Fruit fly (Drosophila melanogaster) whole organism, embryonic: ENCODE data around the gene CG9173.

ENCODE experiments used
- ATbp ChIP-seq: fragments of 200-800 bp; sonication (Bioruptor generic); optimal IDR thresholded peaks from 2 replicates; lab custom pipeline; 2017; ENCODE audit warnings: missing biosample characterization, mild to moderate bottlenecking, missing genetic modification characterization, missing genetic modification reagents
- CG10274 ChIP-seq: fragments of 200-800 bp; sonication (Bioruptor generic); optimal IDR thresholded peaks from 3 replicates; lab custom pipeline; 2017; ENCODE audit warnings: missing biosample characterization, mild to moderate bottlenecking, missing genetic modification characterization
- CG10654 ChIP-seq: fragments of 200-800 bp; sonication (Bioruptor generic); optimal IDR thresholded peaks from 2 replicates; lab custom pipeline; 2016; ENCODE audit warnings: missing biosample characterization, missing genetic modification characterization
- CG10979 ChIP-seq: fragments of 200-800 bp; sonication (Bioruptor generic); optimal IDR thresholded peaks from 2 replicates; lab custom pipeline; 2018; ENCODE audit warnings: missing biosample characterization, mild to moderate bottlenecking, missing genetic modification characterization, moderate library complexity
- CG11398 ChIP-seq: fragments of 200-800 bp; sonication (Bioruptor generic); optimal IDR thresholded peaks from 2 replicates; lab custom pipeline; 2016; ENCODE audit warnings: missing biosample characterization, missing genetic modification characterization
- CG12299 ChIP-seq: fragments of 200-800 bp; sonication (Bioruptor generic); optimal IDR thresholded peaks from 2 replicates; lab custom pipeline; 2018; ENCODE audit warnings: missing biosample characterization, mild to moderate bottlenecking, missing genetic modification characterization
- CG1233 ChIP-seq: fragments of 200-800 bp; sonication (Bioruptor generic); optimal IDR thresholded peaks from 4 replicates; lab custom pipeline; 2018; ENCODE audit warnings: missing biosample characterization, mild to moderate bottlenecking, missing genetic modification characterization
- CG12769 ChIP-seq: fragments of 200-800 bp; sonication (Bioruptor generic); optimal IDR thresholded peaks from 2 replicates; lab custom pipeline; 2019; ENCODE audit warnings: missing biosample characterization, mild to moderate bottlenecking, missing genetic modification characterization, moderate library complexity
- CG14667 ChIP-seq: fragments of 200-800 bp; sonication (Bioruptor generic); IDR thresholded peaks from 2 replicates; pipeline ENCODE4 v1.3.6; 2022; ENCODE audit warnings: missing biosample characterization, missing genetic modification characterization
- CG15601 ChIP-seq: fragments of 200-800 bp; sonication (Bioruptor generic); optimal IDR thresholded peaks from 3 replicates; lab custom pipeline; 2019; ENCODE audit warnings: missing biosample characterization, mild to moderate bottlenecking, missing genetic modification characterization, moderate library complexity
- CG17568 ChIP-seq: fragments of 200-800 bp; sonication (Bioruptor generic); optimal IDR thresholded peaks from 2 replicates; lab custom pipeline; 2018; ENCODE audit warnings: missing biosample characterization, mild to moderate bottlenecking, missing genetic modification characterization, moderate library complexity
- CG17802 ChIP-seq: fragments of 200-800 bp; sonication (Bioruptor generic); optimal IDR thresholded peaks from 2 replicates; lab custom pipeline; 2018; ENCODE audit warnings: missing biosample characterization, mild to moderate bottlenecking, missing genetic modification characterization, moderate library complexity
- CG17829 ChIP-seq: fragments of 200-800 bp; optimal IDR thresholded peaks from 2 replicates; lab custom pipeline; 2019; ENCODE audit warnings: missing biosample characterization, mild to moderate bottlenecking, missing genetic modification characterization, moderate library complexity
- CG3163 ChIP-seq: fragments of 200-800 bp; sonication (Bioruptor generic); optimal IDR thresholded peaks from 3 replicates; lab custom pipeline; 2016; ENCODE audit warnings: missing biosample characterization, missing genetic modification characterization
- CG32772 ChIP-seq: fragments of 200-800 bp; sonication (Bioruptor generic); IDR thresholded peaks from 2 replicates; pipeline ENCODE4 v1.3.6; 2022; ENCODE audit warnings: missing biosample characterization, missing genetic modification characterization
- CG6254 ChIP-seq: fragments of 200-800 bp; sonication (Bioruptor generic); optimal IDR thresholded peaks from 3 replicates; lab custom pipeline; 2017; ENCODE audit warnings: mild to moderate bottlenecking, missing biosample characterization, missing genetic modification reagents, missing genetic modification characterization
- CG6765 ChIP-seq: fragments of 200-800 bp; sonication (Bioruptor generic); optimal IDR thresholded peaks from 3 replicates; lab custom pipeline; 2017; ENCODE audit warnings: missing biosample characterization, mild to moderate bottlenecking, missing genetic modification characterization
- CG8478 ChIP-seq: fragments of >200 bp; optimal IDR thresholded peaks from 2 replicates; lab custom pipeline; 2018
- CG9727 ChIP-seq: fragments of 200-800 bp; sonication (Bioruptor generic); optimal IDR thresholded peaks from 3 replicates; lab custom pipeline; 2017; ENCODE audit warnings: missing biosample characterization, mild to moderate bottlenecking, missing genetic modification characterization
- Camta ChIP-seq: fragments of 200-800 bp; sonication (Bioruptor generic); optimal IDR thresholded peaks from 2 replicates; lab custom pipeline; 2016; ENCODE audit warnings: missing biosample characterization, missing genetic modification characterization
- Ets97D ChIP-seq: fragments of 200-800 bp; sonication (Bioruptor generic); optimal IDR thresholded peaks from 3 replicates; lab custom pipeline; 2016; ENCODE audit warnings: missing biosample characterization, missing genetic modification characterization
- Fer2 ChIP-seq: fragments of 200-800 bp; sonication (Bioruptor generic); optimal IDR thresholded peaks from 2 replicates; lab custom pipeline; 2018; ENCODE audit warnings: missing biosample characterization, mild to moderate bottlenecking, missing genetic modification characterization, moderate library complexity
- HLHmδ ChIP-seq: fragments of 200-800 bp; sonication (Bioruptor generic); optimal IDR thresholded peaks from 2 replicates; lab custom pipeline; 2018; ENCODE audit warnings: missing biosample characterization, mild to moderate bottlenecking, missing genetic modification characterization, moderate library complexity
- Hand ChIP-seq: fragments of 200-800 bp; sonication (Bioruptor generic); optimal IDR thresholded peaks from 2 replicates; lab custom pipeline; 2017; ENCODE audit warnings: mild to moderate bottlenecking, missing biosample characterization, missing genetic modification reagents, missing genetic modification characterization
- Hmx ChIP-seq: fragments of 200-800 bp; sonication (Bioruptor generic); optimal IDR thresholded peaks from 2 replicates; lab custom pipeline; 2016; ENCODE audit warnings: missing biosample characterization, missing genetic modification characterization
- Hsf ChIP-seq: fragments of 200-800 bp; sonication (Bioruptor generic); optimal IDR thresholded peaks from 3 replicates; lab custom pipeline; 2016; ENCODE audit warnings: missing biosample characterization, missing genetic modification characterization
- Med ChIP-seq: fragments of 200-800 bp; sonication (Bioruptor generic); peaks from one replicate; lab custom pipeline; 2016; ENCODE audit warnings: missing biosample characterization, missing genetic modification characterization, mild to moderate bottlenecking, inconsistent platforms, moderate library complexity
- Neu2 ChIP-seq: fragments of 200-800 bp; sonication (Bioruptor generic); optimal IDR thresholded peaks from 3 replicates; lab custom pipeline; 2016; ENCODE audit warnings: missing biosample characterization, missing genetic modification characterization, borderline replicate concordance
- Oaz ChIP-seq: fragments of 200-800 bp; sonication (Bioruptor generic); IDR thresholded peaks from 2 replicates; pipeline ENCODE4 v1.3.6; 2022; ENCODE audit warnings: missing biosample characterization, missing genetic modification characterization
- ara ChIP-seq: fragments of 200-800 bp; sonication (Bioruptor generic); IDR thresholded peaks from 2 replicates; pipeline ENCODE4 v1.3.6; 2022; ENCODE audit warnings: missing biosample characterization, missing genetic modification characterization
- cad ChIP-seq: fragments of >200 bp; optimal IDR thresholded peaks from 2 replicates; lab custom pipeline; 2017; ENCODE audit warnings: missing biosample characterization, missing genetic modification characterization
- cwo ChIP-seq: fragments of 200-800 bp; sonication (Bioruptor generic); optimal IDR thresholded peaks from 3 replicates; lab custom pipeline; 2017; ENCODE audit warnings: missing biosample characterization, missing genetic modification characterization, mild to moderate bottlenecking, moderate library complexity, missing genetic modification reagents
- dan ChIP-seq: fragments of 200-800 bp; sonication (Bioruptor generic); IDR thresholded peaks from 2 replicates; pipeline ENCODE4 v1.3.6; 2022; ENCODE audit warnings: missing biosample characterization, missing genetic modification characterization
- fd3F ChIP-seq: fragments of 200-800 bp; sonication (Bioruptor generic); optimal IDR thresholded peaks from 2 replicates; lab custom pipeline; 2018; ENCODE audit warnings: missing biosample characterization, mild to moderate bottlenecking, missing genetic modification characterization, moderate library complexity
- fu2 ChIP-seq: fragments of 200-800 bp; sonication (Bioruptor generic); optimal IDR thresholded peaks from 2 replicates; lab custom pipeline; 2016; ENCODE audit warnings: missing biosample characterization, missing genetic modification characterization
- hb ChIP-seq: fragments of 200-800 bp; sonication (Bioruptor generic); IDR thresholded peaks from 3 replicates; pipeline ENCODE4 v1.3.6; 2022; ENCODE audit warnings: missing biosample characterization, missing genetic modification characterization; ENCODE audit not compliant: partially characterized antibody
- kay ChIP-seq: fragments of 200-800 bp; sonication (Bioruptor generic); optimal IDR thresholded peaks from 2 replicates; lab custom pipeline; 2016; ENCODE audit warnings: missing biosample characterization, missing genetic modification characterization
- lola ChIP-seq, 3 experiments: fragments of >200 bp in 2 of 3; fragments of 200-800 bp in 1 of 3; sonication (Bioruptor generic) in 1 of 3; optimal IDR thresholded peaks; 2 replicates each; lab custom pipeline; 2017 to 2019; ENCODE audit warnings: missing biosample characterization in 3 of 3, missing genetic modification characterization in 3 of 3, mild to moderate bottlenecking in 1 of 3, moderate library complexity in 1 of 3
- mam ChIP-seq: fragments of 200-800 bp; sonication (Bioruptor generic); optimal IDR thresholded peaks from 3 replicates; lab custom pipeline; 2016; ENCODE audit warnings: missing biosample characterization, missing genetic modification characterization
- mirr ChIP-seq: fragments of 200-800 bp; sonication (Bioruptor generic); optimal IDR thresholded peaks from 3 replicates; lab custom pipeline; 2018; ENCODE audit warnings: missing biosample characterization, mild to moderate bottlenecking, missing genetic modification characterization
- peb ChIP-seq: fragments of 200-800 bp; sonication (Bioruptor generic); IDR thresholded peaks from 2 replicates; pipeline ENCODE4 v1.3.6; 2022; ENCODE audit warnings: missing biosample characterization, missing genetic modification characterization
- rib ChIP-seq: fragments of 200-800 bp; sonication (Bioruptor generic); IDR thresholded peaks from 2 replicates; pipeline ENCODE4 v1.3.6; 2022; ENCODE audit warnings: missing biosample characterization, missing genetic modification characterization
- sima ChIP-seq: fragments of 200-800 bp; sonication (Bioruptor generic); optimal IDR thresholded peaks from 2 replicates; lab custom pipeline; 2016; ENCODE audit warnings: missing biosample characterization, missing genetic modification characterization
- sisA ChIP-seq: fragments of 200-800 bp; sonication (Bioruptor generic); IDR thresholded peaks from 2 replicates; pipeline ENCODE4 v1.3.6; 2022; ENCODE audit warnings: missing biosample characterization, missing genetic modification characterization
- slou ChIP-seq: fragments of 200-800 bp; sonication (Bioruptor generic); optimal IDR thresholded peaks from 3 replicates; lab custom pipeline; 2016; ENCODE audit warnings: missing biosample characterization, missing genetic modification characterization
- slp2 ChIP-seq: fragments of 200-800 bp; sonication (Bioruptor generic); optimal IDR thresholded peaks from 2 replicates; lab custom pipeline; 2016; ENCODE audit warnings: missing biosample characterization, missing genetic modification characterization
- trem ChIP-seq: fragments of 200-800 bp; optimal IDR thresholded peaks from 3 replicates; lab custom pipeline; 2019; ENCODE audit warnings: missing biosample characterization, mild to moderate bottlenecking, missing genetic modification characterization, moderate library complexity
- vfl ChIP-seq: fragments of 200-800 bp; sonication (Bioruptor generic); optimal IDR thresholded peaks from 2 replicates; lab custom pipeline; 2016; ENCODE audit warnings: missing biosample characterization, missing genetic modification characterization
- vnd ChIP-seq: fragments of 200-800 bp; sonication (Bioruptor generic); IDR thresholded peaks from 3 replicates; pipeline ENCODE4 v1.3.6; 2022; ENCODE audit warnings: missing biosample characterization, missing genetic modification characterization; ENCODE audit not compliant: partially characterized antibody
- wor ChIP-seq: fragments of 200-800 bp; sonication (Bioruptor generic); IDR thresholded peaks from 2 replicates; pipeline ENCODE4 v1.3.6; 2022; ENCODE audit warnings: missing biosample characterization, missing genetic modification characterization
- zen2 ChIP-seq: fragments of 200-800 bp; sonication (Bioruptor generic); IDR thresholded peaks from 3 replicates; pipeline ENCODE4 v1.3.6; 2022; ENCODE audit warnings: missing biosample characterization, missing genetic modification characterization; ENCODE audit not compliant: partially characterized antibody
- zfh1 ChIP-seq: fragments of 200-800 bp; sonication (Bioruptor generic); IDR thresholded peaks from 3 replicates; pipeline ENCODE4 v1.3.6; 2022; ENCODE audit warnings: missing biosample characterization, missing genetic modification characterization

The CG9173 gene

DNA sequence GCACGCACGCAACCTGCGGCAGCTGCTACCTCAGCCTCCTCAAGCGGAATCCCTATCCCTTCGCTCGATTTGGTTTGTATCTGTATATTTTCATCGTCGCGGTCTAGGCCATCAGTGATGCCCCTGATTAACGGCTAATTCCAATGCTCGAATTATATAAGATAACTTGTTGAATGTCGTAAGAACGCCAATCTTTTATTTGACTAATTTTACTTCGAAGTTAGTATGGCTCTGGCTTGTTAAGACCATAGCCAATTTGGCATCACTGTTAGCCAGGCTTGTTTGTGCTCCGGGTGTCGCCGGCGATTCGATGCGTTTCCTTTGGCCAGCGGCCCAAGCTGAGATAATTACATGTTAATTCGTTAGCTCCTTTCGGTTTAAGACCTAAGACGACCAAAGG is 9.2 kb downstream of the CG9173 start (continued):
- peak; percentile 45 for TF ChIP-seq CG1233
- TF ChIP-seq CG8478 (lab: Kevin White, UChicago), result no peak
- TF ChIP-seq CG12299 (tag; lab: Kevin White, UChicago), result no peak
- no peak for TF ChIP-seq CG10274
- no peak for TF ChIP-seq vfl (GFP tag; lab: Kevin White, UChicago)
- TF ChIP-seq Hand (GFP tag; lab: Kevin White, UChicago), result no peak
- TF ChIP-seq Ets97D (GFP tag; lab: Kevin White, UChicago), result no peak
- peak; percentile 19 for TF ChIP-seq CG11398 (GFP tag; lab: Kevin White, UChicago)
- no peak for TF ChIP-seq wor
- no peak for TF ChIP-seq sima (GFP tag; lab: Kevin White, UChicago)
- 0 out of 2 replicates have a peak, but pooled peaks have one; percentile 43 for TF ChIP-seq CG32772
- TF ChIP-seq CG6254, result peak; percentile 53
- TF ChIP-seq hb (GFP tag; lab: Robert Waterston, UW), result no peak
- no peak for TF ChIP-seq rib (GFP tag; lab: Robert Waterston, UW)
- TF ChIP-seq peb, result peak; percentile 70
- TF ChIP-seq zfh1 (GFP tag; lab: Robert Waterston, UW), result peak; percentile 95
- peak; percentile 46 for TF ChIP-seq CG9727 (GFP tag; lab: Kevin White, UChicago)
- TF ChIP-seq HLHmδ (GFP tag; lab: Kevin White, UChicago), result no peak
- no peak for TF ChIP-seq Hmx
- TF ChIP-seq lola (GFP tag; optimal IDR thresholded peaks at IDR 0.05; lab: Kevin White, UChicago), result peak in 1 of 3 experiments; percentile 82
- peak; percentile 90 for TF ChIP-seq ara (GFP tag; lab: Robert Waterston, UW)
- TF ChIP-seq mirr (GFP tag; lab: Kevin White, UChicago), result no peak
- TF ChIP-seq zen2, result no peak
- peak; percentile 26; the same call in 1 of the 2 replicates for TF ChIP-seq sisA
- peak; percentile 23 for TF ChIP-seq CG3163 (GFP tag; lab: Kevin White, UChicago)
- no peak for TF ChIP-seq Neu2
- TF ChIP-seq CG12769 (tag; lab: Kevin White, UChicago), result peak; percentile 8
- TF ChIP-seq CG17802 (tag; lab: Kevin White, UChicago), result peak; percentile 0
- no peak for TF ChIP-seq cwo
- peak; percentile 64 for TF ChIP-seq Med (GFP tag; lab: Kevin White, UChicago)
- TF ChIP-seq dan, result no peak
- no peak for TF ChIP-seq fd3F (GFP tag; lab: Kevin White, UChicago)
- TF ChIP-seq vnd, result no peak
- no peak for TF ChIP-seq trem (tag; lab: Kevin White, UChicago)
- no peak for TF ChIP-seq cad
- no peak for TF ChIP-seq kay (GFP tag; lab: Kevin White, UChicago)
- no peak for TF ChIP-seq ATbp (GFP tag; lab: Kevin White, UChicago)
- no peak for TF ChIP-seq mam (GFP tag; lab: Kevin White, UChicago)
- TF ChIP-seq Camta, result peak; percentile 8
- TF ChIP-seq slp2, result peak; percentile 22
- peak; percentile 23 for TF ChIP-seq CG15601
- TF ChIP-seq Fer2 (tag; lab: Kevin White, UChicago), result no peak
- no peak for TF ChIP-seq fu2
- TF ChIP-seq CG17829 (tag; lab: Kevin White, UChicago), result peak; percentile 81
- TF ChIP-seq Oaz, result no peak
- peak; percentile 8 for TF ChIP-seq CG17568 (GFP tag; lab: Kevin White, UChicago)
- TF ChIP-seq CG10979 (tag; lab: Kevin White, UChicago), result no peak
- TF ChIP-seq CG14667 (GFP tag; lab: Robert Waterston, UW), result peak; percentile 56
- peak; percentile 53 for TF ChIP-seq Hsf
- no peak for TF ChIP-seq slou (GFP tag; lab: Kevin White, UChicago)
- TF ChIP-seq CG6765, result no peak
- TF ChIP-seq CG10654 (GFP tag; lab: Kevin White, UChicago), result no peak
